Worm (Caenorhabditis elegans) whole organism, L1 larva: ENCODE data around the gene alp-1.

Experiments used
- lin-39 ChIP-seq: fragments of 150-350 bp; optimal IDR thresholded peaks from 2 replicates; lab custom pipeline; 2014; ENCODE audit warnings: missing biosample characterization, missing genetic modification reagents, missing genetic modification characterization
- lsy-2 ChIP-seq, 2 experiments: fragments of 150-350 bp; optimal IDR thresholded peaks; 2 replicates each; lab custom pipeline; 2014; ENCODE audit warnings: missing biosample characterization in 2 of 2, missing genetic modification characterization in 2 of 2
- mef-2 ChIP-seq: fragments of 150-350 bp; optimal IDR thresholded peaks from 2 replicates; lab custom pipeline; 2014; ENCODE audit warnings: missing biosample characterization, missing genetic modification characterization
- unc-62 ChIP-seq: fragments of 150-350 bp; optimal IDR thresholded peaks from 2 replicates; lab custom pipeline; 2014; ENCODE audit warnings: missing biosample characterization, missing genetic modification reagents, missing genetic modification characterization

ce11 chrIV:8872958-8873357 lies 20.7 kb downstream of the alp-1 start, which contains the start of gene C09G9.3:
- TF ChIP-seq lin-39 (tag; lab: Kevin White, UChicago) = no peak
- TF ChIP-seq lsy-2 (tag; optimal IDR thresholded peaks at IDR 0.05; lab: Kevin White, UChicago) = no peak
- no peak for TF ChIP-seq unc-62 (GFP tag; lab: Kevin White, UChicago)
- TF ChIP-seq mef-2 (tag; lab: Kevin White, UChicago) = no peak
